Worm (Caenorhabditis elegans): Measurements from ENCODE around the gene clec-205.

DNA sequence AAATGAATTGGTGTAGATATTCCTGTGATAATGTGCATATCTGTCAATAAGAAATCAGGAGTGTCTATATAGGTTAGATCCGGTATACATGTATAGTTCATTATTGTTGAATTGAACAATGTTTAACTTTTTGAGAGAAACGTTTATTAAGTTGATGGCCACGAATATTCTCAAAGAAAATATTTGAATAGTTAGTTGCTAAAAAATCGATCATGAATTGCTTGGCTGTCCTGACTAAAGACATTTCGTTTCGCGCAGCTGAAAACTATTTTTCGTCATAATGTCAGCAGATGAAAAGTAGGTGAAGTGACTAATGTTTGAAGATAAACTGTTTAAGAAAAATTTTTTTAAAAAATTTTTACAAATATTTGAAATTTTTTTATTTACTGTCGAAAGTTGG lies 9.2 kb upstream of the clec-205 start, which contains the start of gene srh-199:
- no peak for TF ChIP-seq him-1 (tag; optimal IDR thresholded peaks at IDR 0.05)
- no peak for TF ChIP-seq dao-5 (tag; optimal IDR thresholded peaks at IDR 0.05)

All from whole organism, L4/young adult.